Worm (Caenorhabditis elegans) whole organism, early embryonic: Measurements from ENCODE around the gene C27A2.12.

Experiments
- B0310.2 ChIP-seq: sonication (generic microtip); optimal IDR thresholded peaks from 2 replicates; lab custom pipeline; 2016; ENCODE audit warnings: mild to moderate bottlenecking, missing genetic modification characterization, missing compliant biosample characterization
- F13C5.2 ChIP-seq: sonication (generic microtip); optimal IDR thresholded peaks from 2 replicates; lab custom pipeline; 2017; ENCODE audit warnings: mild to moderate bottlenecking, missing genetic modification characterization, inconsistent platforms, missing compliant biosample characterization
- aly-1 ChIP-seq: sonication (generic microtip); optimal IDR thresholded peaks from 2 replicates; lab custom pipeline; 2016; ENCODE audit warnings: missing genetic modification characterization, missing compliant biosample characterization
- ama-1 ChIP-seq: fragments of 150-350 bp; optimal IDR thresholded peaks from 2 replicates; lab custom pipeline; 2014
- ceh-36 ChIP-seq: sonication (generic microtip); optimal IDR thresholded peaks from 2 replicates; lab custom pipeline; 2016; ENCODE audit warnings: missing genetic modification characterization, inconsistent platforms, missing compliant biosample characterization
- flt-1 ChIP-seq: fragments of 200-800 bp; sonication (Bioruptor generic); IDR thresholded peaks from 2 replicates; pipeline ENCODE4 v1.3.6; 2022; ENCODE audit warnings: missing genetic modification characterization, missing compliant biosample characterization
- hmbx-1 ChIP-seq: sonication (generic microtip); optimal IDR thresholded peaks from 2 replicates; lab custom pipeline; 2016; ENCODE audit warnings: mild to moderate bottlenecking, missing genetic modification characterization, missing compliant biosample characterization
- hmg-4 ChIP-seq: fragments of 200-800 bp; sonication (Bioruptor generic); optimal IDR thresholded peaks from 2 replicates; lab custom pipeline; 2018; ENCODE audit warnings: mild to moderate bottlenecking, missing genetic modification characterization, missing compliant biosample characterization
- hnd-1 ChIP-seq: sonication (generic microtip); optimal IDR thresholded peaks from 2 replicates; lab custom pipeline; 2016; ENCODE audit warnings: missing genetic modification characterization, missing compliant biosample characterization
- tbx-11 ChIP-seq: fragments of 200-800 bp; sonication (Bioruptor generic); IDR thresholded peaks from 2 replicates; pipeline ENCODE4 v1.3.6; 2022; ENCODE audit warnings: missing genetic modification characterization, missing compliant biosample characterization
- tra-4 ChIP-seq: sonication (generic microtip); optimal IDR thresholded peaks from 2 replicates; lab custom pipeline; 2017; ENCODE audit warnings: missing genetic modification characterization, missing compliant biosample characterization

DNA sequence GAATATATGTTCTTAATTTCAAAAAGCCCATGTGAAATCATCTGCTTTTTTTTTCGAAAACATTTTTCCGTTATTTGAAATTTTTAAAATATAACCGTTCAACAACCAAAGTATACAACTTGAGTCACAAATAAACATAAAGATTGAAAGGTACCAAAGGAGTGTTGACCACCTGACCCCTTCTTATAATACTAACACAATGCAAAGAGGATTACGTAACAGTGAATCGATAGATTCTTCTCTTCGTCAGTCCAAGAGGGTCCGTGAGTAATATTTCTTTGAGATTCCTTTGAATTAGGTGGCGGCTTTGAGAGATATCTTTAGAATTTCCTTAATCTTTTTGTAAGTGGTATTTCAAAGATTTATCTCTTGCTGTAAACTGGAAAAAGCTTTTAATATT is 41.8 kb downstream of the C27A2.12 start:
- TF ChIP-seq ama-1 (lab: Kevin White, UChicago) (no peak), hnd-1 (tag; lab: Kevin White, UChicago) (no peak), ceh-36 (tag; lab: Kevin White, UChicago) (no peak), aly-1 (no peak), F13C5.2 (no peak), flt-1 (GFP tag; lab: Robert Waterston, UW) (no peak), hmbx-1 (tag; lab: Kevin White, UChicago) (no peak), tra-4 (tag; lab: Kevin White, UChicago) (no peak), tbx-11 (GFP tag; lab: Robert Waterston, UW) (no peak), B0310.2 (tag; lab: Kevin White, UChicago) (no peak), hmg-4 (GFP tag; lab: Kevin White, UChicago) (no peak)
